Fruit fly (Drosophila melanogaster): ENCODE results near the gene CG10513.

dm6 chr3R:25299507-25299964, 22.5 kb upstream of the CG10513 start, which contains the start of gene CG31288:
- no peak for TF ChIP-seq psq (optimal IDR thresholded peaks at IDR 0.05)
- no peak for TF ChIP-seq h (optimal IDR thresholded peaks at IDR 0.05)
- TF ChIP-seq Myc (optimal IDR thresholded peaks at IDR 0.05) = no peak
- no peak for TF ChIP-seq ttk (optimal IDR thresholded peaks at IDR 0.05)
